Worm (Caenorhabditis elegans) whole organism, L1 larva: Measurements from ENCODE around the gene F11A5.15.

Source experiments
- C34B4.2 ChIP-seq: sonication (generic microtip); optimal IDR thresholded peaks from 2 replicates; lab custom pipeline; 2017; ENCODE audit warnings: mild to moderate bottlenecking, missing genetic modification characterization, missing compliant biosample characterization
- aly-2 ChIP-seq: fragments of 150-350 bp; optimal IDR thresholded peaks from 2 replicates; lab custom pipeline; 2014; ENCODE audit warnings: missing biosample characterization, missing genetic modification characterization
- ama-1 ChIP-seq: fragments of 150-350 bp; optimal IDR thresholded peaks from 2 replicates; lab custom pipeline; 2014
- blmp-1 ChIP-seq: fragments of 150-350 bp; optimal IDR thresholded peaks from 2 replicates; lab custom pipeline; 2014; ENCODE audit warnings: missing biosample characterization, missing genetic modification characterization
- ceh-8 ChIP-seq: fragments of 200-800 bp; sonication (Bioruptor generic); optimal IDR thresholded peaks from 2 replicates; lab custom pipeline; 2018; ENCODE audit warnings: mild to moderate bottlenecking, missing genetic modification characterization, moderate library complexity, missing compliant biosample characterization
- dpl-1 ChIP-seq, 3 experiments: fragments of 150-350 bp in 2 of 3; sonication (generic microtip) in 1 of 3; optimal IDR thresholded peaks; 2 replicates each; lab custom pipeline; 2014 to 2017; ENCODE audit warnings: missing biosample characterization in 3 of 3, missing genetic modification characterization in 3 of 3, missing genetic modification reagents in 3 of 3
- efl-3 ChIP-seq: fragments of 200-800 bp; sonication (Bioruptor generic); optimal IDR thresholded peaks from 2 replicates; lab custom pipeline; 2018; ENCODE audit warnings: mild to moderate bottlenecking, missing genetic modification characterization, missing compliant biosample characterization
- egl-27 ChIP-seq, 2 experiments: fragments of 150-350 bp in 1 of 2; sonication (generic microtip); optimal IDR thresholded peaks; 3 replicates each; lab custom pipeline; 2017 to 2018; ENCODE audit warnings: missing biosample characterization in 2 of 2, missing genetic modification characterization in 2 of 2, missing genetic modification reagents in 2 of 2
- elt-2 ChIP-seq: sonication (generic microtip); optimal IDR thresholded peaks from 2 replicates; lab custom pipeline; 2016; ENCODE audit warnings: missing genetic modification characterization, mild to moderate bottlenecking, inconsistent platforms, missing compliant biosample characterization, missing genetic modification reagents
- elt-3 ChIP-seq, 6 experiments: fragments of 150-350 bp in 1 of 6; sonication (generic microtip); optimal IDR thresholded peaks; 2 replicates each; lab custom pipeline; 2017 to 2018; ENCODE audit warnings: missing biosample characterization in 6 of 6, missing genetic modification characterization in 6 of 6, inconsistent platforms in 1 of 6
- fkh-10 ChIP-seq: sonication (generic microtip); optimal IDR thresholded peaks from 2 replicates; lab custom pipeline; 2017; ENCODE audit warnings: missing biosample characterization, missing genetic modification reagents, missing genetic modification characterization
- hlh-17 ChIP-seq: fragments of 200-800 bp; sonication (Bioruptor generic); optimal IDR thresholded peaks from 2 replicates; lab custom pipeline; 2018; ENCODE audit warnings: missing genetic modification characterization, mild to moderate bottlenecking, missing compliant biosample characterization, moderate library complexity, borderline replicate concordance
- hlh-4 ChIP-seq: sonication (generic microtip); optimal IDR thresholded peaks from 2 replicates; lab custom pipeline; 2016; ENCODE audit warnings: mild to moderate bottlenecking, missing genetic modification characterization, missing compliant biosample characterization
- hpl-2 ChIP-seq: fragments of 150-350 bp; optimal IDR thresholded peaks from 2 replicates; lab custom pipeline; 2014; ENCODE audit warnings: missing biosample characterization, missing genetic modification reagents, missing genetic modification characterization
- irx-1 ChIP-seq: sonication (generic microtip); optimal IDR thresholded peaks from 2 replicates; lab custom pipeline; 2016; ENCODE audit warnings: missing genetic modification characterization, missing compliant biosample characterization
- lin-35 ChIP-seq, 2 experiments: fragments of 150-350 bp; optimal IDR thresholded peaks; 2 replicates each; lab custom pipeline; 2014; ENCODE audit warnings: missing biosample characterization in 2 of 2, missing genetic modification characterization in 2 of 2, missing genetic modification reagents in 2 of 2
- lsy-2 ChIP-seq, 2 experiments: fragments of 150-350 bp; optimal IDR thresholded peaks; 2 replicates each; lab custom pipeline; 2014; ENCODE audit warnings: missing biosample characterization in 2 of 2, missing genetic modification characterization in 2 of 2
- mdl-1 ChIP-seq, 2 experiments: fragments of 150-350 bp; optimal IDR thresholded peaks; 2 replicates each; lab custom pipeline; 2014 to 2017; ENCODE audit warnings: missing biosample characterization in 2 of 2, missing genetic modification characterization in 2 of 2, inconsistent platforms in 1 of 2
- mep-1 ChIP-seq: fragments of 150-350 bp; optimal IDR thresholded peaks from 2 replicates; lab custom pipeline; 2014; ENCODE audit warnings: missing biosample characterization, missing genetic modification characterization
- nhr-12 ChIP-seq: sonication (generic microtip); optimal IDR thresholded peaks from 2 replicates; lab custom pipeline; 2017; ENCODE audit warnings: missing biosample characterization, missing genetic modification characterization
- nhr-19 ChIP-seq: fragments of 200-800 bp; sonication (Bioruptor generic); conservative IDR thresholded peaks from 2 replicates; pipeline ENCODE4 v1.3.6; 2022; ENCODE audit warnings: missing genetic modification characterization, missing compliant biosample characterization
- nhr-28 ChIP-seq: fragments of 150-350 bp; optimal IDR thresholded peaks from 2 replicates; lab custom pipeline; 2014; ENCODE audit warnings: missing biosample characterization, missing genetic modification characterization
- nhr-71 ChIP-seq: sonication (generic microtip); optimal IDR thresholded peaks from 2 replicates; lab custom pipeline; 2016; ENCODE audit warnings: mild to moderate bottlenecking, missing genetic modification characterization, moderate library complexity, missing compliant biosample characterization
- nhr-85 ChIP-seq: sonication (generic microtip); peaks from one replicate; lab custom pipeline; 2016; ENCODE audit warnings: missing genetic modification characterization, inconsistent platforms, missing compliant biosample characterization
- pag-3 ChIP-seq: sonication (generic microtip); optimal IDR thresholded peaks from 2 replicates; lab custom pipeline; 2017; ENCODE audit warnings: missing genetic modification characterization, mild to moderate bottlenecking, missing compliant biosample characterization, antibody characterized with exemption, borderline replicate concordance; ENCODE audit not compliant: insufficient read depth
- pax-3 ChIP-seq: fragments of 200-800 bp; sonication (Bioruptor generic); optimal IDR thresholded peaks from 2 replicates; lab custom pipeline; 2018; ENCODE audit warnings: mild to moderate bottlenecking, missing genetic modification characterization, moderate library complexity, missing compliant biosample characterization
- pqm-1 ChIP-seq: sonication (generic microtip); optimal IDR thresholded peaks from 3 replicates; lab custom pipeline; 2017; ENCODE audit warnings: missing biosample characterization, missing genetic modification characterization
- rnt-1 ChIP-seq: sonication (generic microtip); optimal IDR thresholded peaks from 2 replicates; lab custom pipeline; 2016; ENCODE audit warnings: mild to moderate bottlenecking, missing genetic modification characterization, moderate library complexity, missing compliant biosample characterization
- snpc-4 ChIP-seq: fragments of 150-350 bp; optimal IDR thresholded peaks from 2 replicates; lab custom pipeline; 2014; ENCODE audit warnings: missing biosample characterization, missing genetic modification characterization
- sup-37 ChIP-seq: fragments of 200-800 bp; sonication (Bioruptor generic); optimal IDR thresholded peaks from 2 replicates; lab custom pipeline; 2018; ENCODE audit warnings: mild to moderate bottlenecking, missing genetic modification characterization, missing compliant biosample characterization
- swsn-7 ChIP-seq: sonication (generic microtip); optimal IDR thresholded peaks from 2 replicates; lab custom pipeline; 2016; ENCODE audit warnings: missing genetic modification characterization, missing compliant biosample characterization
- tlp-1 ChIP-seq: fragments of 150-350 bp; optimal IDR thresholded peaks from 2 replicates; lab custom pipeline; 2014; ENCODE audit warnings: missing biosample characterization, missing genetic modification characterization
- unc-130 ChIP-seq: fragments of 150-350 bp; optimal IDR thresholded peaks from 2 replicates; lab custom pipeline; 2017; ENCODE audit warnings: missing biosample characterization, missing genetic modification characterization, inconsistent platforms
- unc-30 ChIP-seq: sonication (generic microtip); optimal IDR thresholded peaks from 2 replicates; lab custom pipeline; 2017; ENCODE audit warnings: missing biosample characterization, missing genetic modification characterization
- unc-62 ChIP-seq: fragments of 150-350 bp; optimal IDR thresholded peaks from 2 replicates; lab custom pipeline; 2014; ENCODE audit warnings: missing biosample characterization, missing genetic modification reagents, missing genetic modification characterization
- unc-98 ChIP-seq: fragments of 200-800 bp; sonication (Bioruptor generic); IDR thresholded peaks from 2 replicates; pipeline ENCODE4 v1.3.6; 2022; ENCODE audit warnings: missing genetic modification characterization, missing compliant biosample characterization
- vab-15 ChIP-seq: sonication (generic microtip); optimal IDR thresholded peaks from 2 replicates; lab custom pipeline; 2017; ENCODE audit warnings: missing genotype, mild to moderate bottlenecking, missing genetic modification characterization, missing compliant biosample characterization
- zag-1 ChIP-seq: fragments of 150-350 bp; optimal IDR thresholded peaks from 2 replicates; lab custom pipeline; 2014; ENCODE audit warnings: missing biosample characterization, missing genetic modification characterization
- zip-4 ChIP-seq: fragments of 200-800 bp; sonication (Bioruptor generic); optimal IDR thresholded peaks from 2 replicates; lab custom pipeline; 2018; ENCODE audit warnings: mild to moderate bottlenecking, missing genetic modification characterization, moderate library complexity, missing compliant biosample characterization

Gene F11A5.15

DNA sequence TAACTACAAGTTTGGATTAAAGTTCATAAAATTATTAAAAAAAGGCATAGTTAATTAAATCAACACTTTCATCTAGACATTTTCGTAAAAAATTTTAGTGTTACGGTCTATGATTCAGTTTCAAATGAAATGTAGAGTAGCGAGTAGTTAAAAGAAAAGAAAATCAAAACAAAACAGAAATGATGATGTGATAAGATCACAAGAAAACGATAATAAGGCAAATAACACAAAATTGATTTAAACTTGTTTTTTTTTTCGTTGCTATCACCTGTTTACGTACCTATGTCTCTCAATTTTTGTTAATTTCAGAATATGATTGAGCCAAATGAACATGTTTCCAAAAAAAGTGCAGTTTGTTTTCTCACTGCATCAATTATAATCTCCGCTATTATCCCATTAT lies 11.5 kb upstream of the F11A5.15 start, which contains the start of the genes F21H7.2 and F21H7.12:
TSS of gene F21H7.2 (minus strand) at position 101 of the 400 bp plus-strand sequence.
TSS of gene F21H7.12 (plus strand) at position 270 of the 400 bp plus-strand sequence.
- TF ChIP-seq mdl-1 (tag; optimal IDR thresholded peaks at IDR 0.05; lab: Kevin White, UChicago): no peak
- peak in 1 of 6 experiments; percentile 18 for TF ChIP-seq elt-3 (tag; optimal IDR thresholded peaks at IDR 0.05; lab: Kevin White, UChicago)

ce11 chrV:16229439-16229838 lies 11.0 kb upstream of the F11A5.15 start:
- TF ChIP-seq unc-30 (no peak), zip-4 (no peak)

DNA sequence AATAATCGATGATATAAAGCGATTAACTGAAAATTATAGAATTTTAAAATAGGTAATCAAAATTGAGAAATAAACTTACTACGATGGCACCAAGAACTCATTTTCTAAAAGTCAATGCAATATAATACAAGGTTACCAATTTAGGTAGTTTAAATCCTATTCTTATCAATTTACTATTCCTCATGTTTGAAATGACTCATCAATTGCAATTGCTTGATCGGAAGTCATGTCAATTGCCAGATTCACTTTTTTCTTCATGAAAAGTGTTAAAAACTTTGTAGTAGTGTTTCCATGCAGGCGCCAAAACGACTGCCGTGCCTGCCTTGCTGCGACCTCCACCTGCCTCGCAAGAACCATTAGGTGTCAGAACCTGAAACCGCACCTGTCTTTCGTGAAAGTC lies 8.2 kb upstream of the F11A5.15 start, which contains the start of gene F11A5.13:
TSS of gene F11A5.13 (minus strand) at position 101 of the 400 bp plus-strand sequence.
- no peak for TF ChIP-seq ceh-8
- TF ChIP-seq zag-1 (tag; lab: Kevin White, UChicago): no peak
- TF ChIP-seq swsn-7: no peak
- no peak for TF ChIP-seq fkh-10 (GFP tag; lab: Kevin White, UChicago)
- no peak for TF ChIP-seq aly-2 (tag; lab: Kevin White, UChicago)
- no peak for TF ChIP-seq unc-98 (GFP tag; lab: Robert Waterston, UW)
- TF ChIP-seq C34B4.2: no peak
- no peak for TF ChIP-seq hlh-4
- TF ChIP-seq nhr-12 (tag; lab: Kevin White, UChicago): no peak
- no peak for TF ChIP-seq rnt-1
- TF ChIP-seq ama-1 (lab: Kevin White, UChicago): no peak

- no peak for TF ChIP-seq nhr-19 (GFP tag; lab: Robert Waterston, UW)
- no peak for TF ChIP-seq pqm-1
- peak; percentile 69 for TF ChIP-seq snpc-4 (tag; lab: Kevin White, UChicago)
Observed at ce11 chrV:16225524-16226116, 7.2 kb upstream of the F11A5.15 start.

ce11 chrV:16224027-16224426 lies 5.6 kb upstream of the F11A5.15 start, which contains the start of gene stdh-2:
stdh-2 (plus strand) TSS chrV:16224327.
- TF ChIP-seq ama-1 (lab: Kevin White, UChicago) (no peak), hlh-4 (no peak), unc-62 (GFP tag; lab: Kevin White, UChicago) (no peak), nhr-85 (tag; lab: Kevin White, UChicago) (no peak), C34B4.2 (no peak), snpc-4 (tag; lab: Kevin White, UChicago) (no peak), pag-3 (tag; lab: Kevin White, UChicago) (no peak), unc-130 (no peak), lsy-2 (tag; optimal IDR thresholded peaks at IDR 0.05; lab: Kevin White, UChicago) (no peak), sup-37 (GFP tag; lab: Kevin White, UChicago) (no peak), dpl-1 (GFP tag; optimal IDR thresholded peaks at IDR 0.05; lab: Kevin White, UChicago) (no peak)

- no peak for TF ChIP-seq elt-3 (tag; optimal IDR thresholded peaks at IDR 0.05; lab: Kevin White, UChicago)
- TF ChIP-seq vab-15 (tag; lab: Kevin White, UChicago): no peak
- TF ChIP-seq nhr-28: no peak
- TF ChIP-seq tlp-1 (tag; lab: Kevin White, UChicago): no peak
Observed at ce11 chrV:16220020-16220419, 1.6 kb upstream of the F11A5.15 start.

DNA sequence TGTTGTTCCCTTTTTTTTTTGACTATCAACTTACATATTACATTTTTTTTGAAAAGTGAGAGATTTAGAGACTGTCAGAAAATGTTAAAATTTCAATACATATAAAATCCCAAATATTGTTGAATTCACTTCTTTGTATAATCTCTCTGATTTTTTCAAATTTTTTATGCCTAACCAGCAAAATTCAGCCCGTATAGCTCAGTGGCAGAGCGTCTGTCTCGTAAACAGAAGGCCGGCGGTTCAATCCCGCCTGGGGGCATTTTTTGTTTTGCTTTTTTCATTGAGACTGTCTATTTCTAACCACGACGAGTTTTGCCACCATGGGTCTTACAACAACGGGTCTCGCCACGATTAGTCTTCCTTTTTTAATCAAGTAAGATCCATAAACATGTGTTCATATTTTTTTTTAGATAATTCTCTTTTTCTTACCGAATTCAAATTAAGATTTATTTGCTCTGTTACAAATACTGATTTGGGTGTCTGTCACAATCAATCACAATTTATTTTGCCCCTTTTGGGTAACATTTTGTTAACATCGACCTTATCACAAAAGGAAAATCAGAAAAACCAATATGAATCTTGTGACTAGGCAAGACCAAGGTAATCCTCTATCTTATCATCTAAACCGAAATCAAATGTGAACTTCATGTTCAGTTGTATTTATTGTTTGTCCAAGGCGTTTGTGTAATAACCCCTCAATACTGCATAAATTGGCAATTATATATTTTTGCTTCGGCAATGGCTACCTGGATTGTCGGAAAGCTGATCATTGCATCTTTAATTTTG lies 743 bp upstream of the F11A5.15 start, which contains the start of gene glc-1:
TSS of gene glc-1 (plus strand) at position 663 of the 786 bp plus-strand sequence.
- TF ChIP-seq lin-35 (GFP tag; optimal IDR thresholded peaks at IDR 0.05; lab: Kevin White, UChicago) (peak in 1 of 2 experiments; percentile 9), pax-3 (tag; lab: Kevin White, UChicago) (no peak), hpl-2 (GFP tag; lab: Kevin White, UChicago) (no peak), irx-1 (tag; lab: Kevin White, UChicago) (no peak), nhr-71 (tag; lab: Kevin White, UChicago) (no peak), egl-27 (tag; optimal IDR thresholded peaks at IDR 0.05; lab: Kevin White, UChicago) (no peak), mep-1 (tag; lab: Kevin White, UChicago) (no peak), blmp-1 (tag; lab: Kevin White, UChicago) (peak; percentile 30), elt-2 (tag; lab: Kevin White, UChicago) (peak; percentile 15), elt-3 (tag; optimal IDR thresholded peaks at IDR 0.05; lab: Kevin White, UChicago) (peak in 1 of 6 experiments; percentile 87), ama-1 (lab: Kevin White, UChicago) (no peak), hlh-17 (GFP tag; lab: Kevin White, UChicago) (no peak), rnt-1 (no peak), efl-3 (GFP tag; lab: Kevin White, UChicago) (no peak)
